Fruit fly (Drosophila melanogaster) whole organism, prepupa: ENCODE results near the gene CG13312.

Experiments
- Blimp-1 ChIP-seq: fragments of 200-800 bp; sonication (Bioruptor generic); optimal IDR thresholded peaks from 3 replicates; lab custom pipeline; 2017; ENCODE audit warnings: missing biosample characterization, missing genetic modification characterization, mild to moderate bottlenecking, moderate library complexity, missing genetic modification reagents
- CG10631 ChIP-seq: fragments of 200-800 bp; sonication (Bioruptor generic); optimal IDR thresholded peaks from 2 replicates; lab custom pipeline; 2016; ENCODE audit warnings: missing biosample characterization, missing genetic modification characterization
- CG10669 ChIP-seq: fragments of 200-800 bp; sonication (Bioruptor generic); optimal IDR thresholded peaks from 3 replicates; lab custom pipeline; 2018; ENCODE audit warnings: missing biosample characterization, mild to moderate bottlenecking, missing genetic modification characterization, moderate library complexity
- CG11762 ChIP-seq: fragments of 200-800 bp; sonication (Bioruptor generic); optimal IDR thresholded peaks from 3 replicates; lab custom pipeline; 2016; ENCODE audit warnings: missing biosample characterization, missing genetic modification characterization; ENCODE audit not compliant: insufficient read depth
- CG11902 ChIP-seq: fragments of 200-800 bp; sonication (Bioruptor generic); optimal IDR thresholded peaks from 3 replicates; lab custom pipeline; 2016; ENCODE audit warnings: missing biosample characterization, missing genetic modification characterization
- CG1621 ChIP-seq: fragments of 200-800 bp; sonication (Bioruptor generic); optimal IDR thresholded peaks from 3 replicates; lab custom pipeline; 2018; ENCODE audit warnings: missing biosample characterization, mild to moderate bottlenecking, missing genetic modification characterization
- CG16779 ChIP-seq: fragments of 200-800 bp; sonication (Bioruptor generic); optimal IDR thresholded peaks from 3 replicates; lab custom pipeline; 2017; ENCODE audit warnings: missing biosample characterization, mild to moderate bottlenecking, missing genetic modification characterization
- CG3032 ChIP-seq: fragments of 200-800 bp; optimal IDR thresholded peaks from 2 replicates; lab custom pipeline; 2019; ENCODE audit warnings: missing biosample characterization, mild to moderate bottlenecking, missing genetic modification characterization, moderate library complexity
- CG31627 ChIP-seq: fragments of 200-800 bp; sonication (Bioruptor generic); optimal IDR thresholded peaks from 3 replicates; lab custom pipeline; 2016; ENCODE audit warnings: missing biosample characterization, missing genetic modification characterization
- CG32006 ChIP-seq: fragments of 200-800 bp; sonication (Bioruptor generic); optimal IDR thresholded peaks from 3 replicates; lab custom pipeline; 2017; ENCODE audit warnings: missing biosample characterization, mild to moderate bottlenecking, missing genetic modification characterization
- CG34406 ChIP-seq: fragments of 200-800 bp; sonication (Bioruptor generic); optimal IDR thresholded peaks from 3 replicates; lab custom pipeline; 2016; ENCODE audit warnings: missing biosample characterization, missing genetic modification characterization
- CG3919 ChIP-seq: fragments of 200-800 bp; sonication (Bioruptor generic); optimal IDR thresholded peaks from 3 replicates; lab custom pipeline; 2016; ENCODE audit warnings: missing biosample characterization, missing genetic modification characterization
- CG6163 ChIP-seq: fragments of 200-800 bp; sonication (Bioruptor generic); IDR thresholded peaks from 3 replicates; pipeline ENCODE4 v1.3.6; 2022; ENCODE audit warnings: missing biosample characterization, missing genetic modification characterization
- CG6276 ChIP-seq: fragments of 200-800 bp; sonication (Bioruptor generic); optimal IDR thresholded peaks from 2 replicates; lab custom pipeline; 2017; ENCODE audit warnings: missing biosample characterization, mild to moderate bottlenecking, missing genetic modification characterization
- CG6792 ChIP-seq: fragments of 200-800 bp; sonication (Bioruptor generic); optimal IDR thresholded peaks from 3 replicates; lab custom pipeline; 2016; ENCODE audit warnings: missing biosample characterization, missing genetic modification characterization
- CG6854 ChIP-seq: fragments of 200-800 bp; sonication (Bioruptor generic); optimal IDR thresholded peaks from 2 replicates; lab custom pipeline; 2017; ENCODE audit warnings: missing biosample characterization, mild to moderate bottlenecking, missing genetic modification characterization
- CG7368 ChIP-seq: fragments of 200-800 bp; sonication (Bioruptor generic); optimal IDR thresholded peaks from 3 replicates; lab custom pipeline; 2016; ENCODE audit warnings: missing biosample characterization, missing genetic modification characterization
- CG8119 ChIP-seq: fragments of 200-800 bp; sonication (Bioruptor generic); IDR thresholded peaks from 3 replicates; pipeline ENCODE4 v1.3.6; 2022; ENCODE audit warnings: missing biosample characterization, missing genetic modification characterization
- CG8632 ChIP-seq: fragments of 200-800 bp; sonication (Bioruptor generic); optimal IDR thresholded peaks from 3 replicates; lab custom pipeline; 2016; ENCODE audit warnings: missing biosample characterization, missing genetic modification characterization
- CG9139 ChIP-seq: fragments of 200-800 bp; sonication (Bioruptor generic); optimal IDR thresholded peaks from 3 replicates; lab custom pipeline; 2017; ENCODE audit warnings: missing biosample characterization, mild to moderate bottlenecking, missing genetic modification characterization
- Eip78C ChIP-seq: fragments of 200-800 bp; sonication (Bioruptor generic); peaks from one replicate; lab custom pipeline; 2016; ENCODE audit warnings: missing biosample characterization, missing genetic modification characterization
- Ets96B ChIP-seq: fragments of 200-800 bp; optimal IDR thresholded peaks from 2 replicates; lab custom pipeline; 2019; ENCODE audit warnings: missing biosample characterization, mild to moderate bottlenecking, missing genetic modification characterization, moderate library complexity
- Gug ChIP-seq: fragments of 200-800 bp; sonication (Bioruptor generic); IDR thresholded peaks from 2 replicates; pipeline ENCODE4 v1.3.6; 2022; ENCODE audit warnings: missing biosample characterization, missing genetic modification characterization
- Hr38 ChIP-seq: sonication (Bioruptor generic); optimal IDR thresholded peaks from 2 replicates; lab custom pipeline; 2016; ENCODE audit warnings: missing biosample characterization, missing genetic modification characterization
- Hr39 ChIP-seq: fragments of 200-800 bp; sonication (Bioruptor generic); optimal IDR thresholded peaks from 2 replicates; lab custom pipeline; 2016; ENCODE audit warnings: missing biosample characterization, missing genetic modification characterization
- Hr4 ChIP-seq: fragments of 200-800 bp; sonication (Bioruptor generic); optimal IDR thresholded peaks from 3 replicates; lab custom pipeline; 2016; ENCODE audit warnings: missing biosample characterization, missing genetic modification characterization
- Lpt ChIP-seq: fragments of 200-800 bp; sonication (Bioruptor generic); optimal IDR thresholded peaks from 3 replicates; lab custom pipeline; 2016; ENCODE audit warnings: missing biosample characterization, missing genetic modification characterization
- Sox14 ChIP-seq: fragments of 200-800 bp; sonication (Bioruptor generic); optimal IDR thresholded peaks from 3 replicates; lab custom pipeline; 2016; ENCODE audit warnings: missing biosample characterization, missing genetic modification characterization
- Sox15 ChIP-seq: fragments of 200-800 bp; sonication (Bioruptor generic); optimal IDR thresholded peaks from 3 replicates; lab custom pipeline; 2016; ENCODE audit warnings: missing biosample characterization, missing genetic modification characterization
- acj6 ChIP-seq: fragments of 200-800 bp; sonication (Bioruptor generic); optimal IDR thresholded peaks from 3 replicates; lab custom pipeline; 2016; ENCODE audit warnings: missing biosample characterization, missing genetic modification characterization
- cyc ChIP-seq: fragments of 200-800 bp; sonication (Bioruptor generic); optimal IDR thresholded peaks from 3 replicates; lab custom pipeline; 2016; ENCODE audit warnings: missing biosample characterization, missing genetic modification characterization
- dac ChIP-seq: fragments of 200-800 bp; sonication (Bioruptor generic); optimal IDR thresholded peaks from 2 replicates; lab custom pipeline; 2017; ENCODE audit warnings: missing biosample characterization, mild to moderate bottlenecking, missing genetic modification characterization
- dsx ChIP-seq: fragments of 200-800 bp; optimal IDR thresholded peaks from 3 replicates; lab custom pipeline; 2019; ENCODE audit warnings: missing biosample characterization, mild to moderate bottlenecking, missing genetic modification characterization, moderate library complexity; ENCODE audit not compliant: poor library complexity, severe bottlenecking
- eg ChIP-seq: fragments of 200-800 bp; sonication (Bioruptor generic); IDR thresholded peaks from 3 replicates; pipeline ENCODE4 v1.3.6; 2022; ENCODE audit warnings: missing biosample characterization, missing genetic modification characterization
- esn ChIP-seq: fragments of 200-800 bp; sonication (Bioruptor generic); optimal IDR thresholded peaks from 2 replicates; lab custom pipeline; 2016; ENCODE audit warnings: missing biosample characterization, mild to moderate bottlenecking, missing genetic modification characterization, moderate library complexity
- fd59A ChIP-seq: fragments of 200-800 bp; sonication (Bioruptor generic); optimal IDR thresholded peaks from 2 replicates; lab custom pipeline; 2017; ENCODE audit warnings: missing biosample characterization, mild to moderate bottlenecking, missing genetic modification characterization, missing genetic modification reagents
- fd85E ChIP-seq: fragments of 200-800 bp; sonication (Bioruptor generic); optimal IDR thresholded peaks from 3 replicates; lab custom pipeline; 2016; ENCODE audit warnings: missing biosample characterization, missing genetic modification characterization
- fkh ChIP-seq: fragments of 200-800 bp; sonication (Bioruptor generic); optimal IDR thresholded peaks from 3 replicates; lab custom pipeline; 2017; ENCODE audit warnings: missing biosample characterization, mild to moderate bottlenecking, missing genetic modification characterization, moderate library complexity
- lz ChIP-seq: fragments of 200-800 bp; sonication (Bioruptor generic); optimal IDR thresholded peaks from 3 replicates; lab custom pipeline; 2016; ENCODE audit warnings: missing biosample characterization, missing genetic modification characterization
- pdm3 ChIP-seq: fragments of 200-800 bp; sonication (Bioruptor generic); optimal IDR thresholded peaks from 3 replicates; lab custom pipeline; 2016; ENCODE audit warnings: missing biosample characterization, missing genetic modification characterization
- salr ChIP-seq, 2 experiments: fragments of 200-800 bp; sonication (Bioruptor generic); optimal IDR thresholded peaks; 3 replicates each; lab custom pipeline; 2016 to 2018; ENCODE audit warnings: missing biosample characterization in 2 of 2, missing genetic modification characterization in 2 of 2, mild to moderate bottlenecking in 1 of 2
- spab ChIP-seq: fragments of 200-800 bp; sonication (Bioruptor generic); optimal IDR thresholded peaks from 2 replicates; lab custom pipeline; 2017; ENCODE audit warnings: missing biosample characterization, mild to moderate bottlenecking, missing genetic modification characterization, missing genetic modification reagents
- ss ChIP-seq, 2 experiments: fragments of 200-800 bp; sonication (Bioruptor generic); optimal IDR thresholded peaks; 2 replicates in 1 of 2; 3 replicates in 1 of 2; lab custom pipeline; 2017 to 2018; ENCODE audit warnings: mild to moderate bottlenecking in 2 of 2, missing biosample characterization in 2 of 2, missing genetic modification characterization in 2 of 2, moderate library complexity in 1 of 2
- svp ChIP-seq: fragments of 200-800 bp; sonication (Bioruptor generic); peaks from one replicate; lab custom pipeline; 2016; ENCODE audit warnings: missing biosample characterization, missing genetic modification characterization
- vri ChIP-seq: fragments of 200-800 bp; sonication (Bioruptor generic); optimal IDR thresholded peaks from 3 replicates; lab custom pipeline; 2016; ENCODE audit warnings: missing biosample characterization, mild to moderate bottlenecking, missing genetic modification characterization

Gene CG13312

dm6 chr3L:8849817-8850216 lies 42.8 kb upstream of the CG13312 start:
- TF ChIP-seq Eip78C (GFP tag; lab: Kevin White, UChicago) (no peak), CG8632 (GFP tag; lab: Kevin White, UChicago) (no peak), pdm3 (GFP tag; lab: Kevin White, UChicago) (no peak), salr (GFP tag; optimal IDR thresholded peaks at IDR 0.05; lab: Kevin White, UChicago) (no peak), Hr38 (GFP tag; lab: Kevin White, UChicago) (no peak), CG6792 (no peak), CG34406 (GFP tag; lab: Kevin White, UChicago) (no peak), dac (GFP tag; lab: Kevin White, UChicago) (no peak), Ets96B (tag; lab: Kevin White, UChicago) (no peak), Hr39 (GFP tag; lab: Kevin White, UChicago) (no peak), cyc (no peak), CG10631 (GFP tag; lab: Kevin White, UChicago) (no peak), CG6163 (GFP tag; lab: Robert Waterston, UW) (no peak), spab (GFP tag; lab: Kevin White, UChicago) (no peak), CG31627 (no peak), Blimp-1 (GFP tag; lab: Kevin White, UChicago) (no peak)

dm6 chr3L:8842359-8842758 lies 35.3 kb upstream of the CG13312 start:
- no peak for TF ChIP-seq CG7368
- no peak for TF ChIP-seq Lpt (GFP tag; lab: Kevin White, UChicago)
- TF ChIP-seq Eip78C (GFP tag; lab: Kevin White, UChicago), result peak; percentile 16
- TF ChIP-seq CG11902 (GFP tag; lab: Kevin White, UChicago), result no peak
- no peak for TF ChIP-seq Gug
- TF ChIP-seq fkh, result peak; percentile 19
- TF ChIP-seq fd59A (GFP tag; lab: Kevin White, UChicago), result no peak
- no peak for TF ChIP-seq CG6276 (GFP tag; lab: Kevin White, UChicago)
- peak; percentile 80 for TF ChIP-seq vri (GFP tag; lab: Kevin White, UChicago)
- peak; percentile 64 for TF ChIP-seq svp (GFP tag; lab: Kevin White, UChicago)
- no peak for TF ChIP-seq CG11762 (GFP tag; lab: Kevin White, UChicago)
- TF ChIP-seq CG32006 (GFP tag; lab: Kevin White, UChicago), result no peak
- no peak for TF ChIP-seq CG6854 (GFP tag; lab: Kevin White, UChicago)
- TF ChIP-seq CG10669 (GFP tag; lab: Kevin White, UChicago), result no peak
- no peak for TF ChIP-seq esn (GFP tag; lab: Kevin White, UChicago)
- no peak for TF ChIP-seq CG3032
- TF ChIP-seq dsx (GFP tag; lab: Kevin White, UChicago), result no peak
- TF ChIP-seq Sox15 (GFP tag; lab: Kevin White, UChicago), result no peak
- no peak for TF ChIP-seq Sox14 (GFP tag; lab: Kevin White, UChicago)
- TF ChIP-seq acj6 (GFP tag; lab: Kevin White, UChicago), result no peak
- no peak for TF ChIP-seq CG34406 (GFP tag; lab: Kevin White, UChicago)
- no peak for TF ChIP-seq CG16779 (tag; lab: Kevin White, UChicago)
- TF ChIP-seq CG9139, result no peak
- TF ChIP-seq CG8119 (GFP tag; lab: Robert Waterston, UW), result no peak
- no peak for TF ChIP-seq CG6163 (GFP tag; lab: Robert Waterston, UW)
- no peak for TF ChIP-seq Hr4
- TF ChIP-seq fd85E (GFP tag; lab: Kevin White, UChicago), result no peak
- TF ChIP-seq lz (GFP tag; lab: Kevin White, UChicago), result no peak
- no peak for TF ChIP-seq Blimp-1 (GFP tag; lab: Kevin White, UChicago)
- no peak for TF ChIP-seq spab (GFP tag; lab: Kevin White, UChicago)
- no peak for TF ChIP-seq ss (GFP tag; optimal IDR thresholded peaks at IDR 0.05; lab: Kevin White, UChicago)
- no peak for TF ChIP-seq CG3919 (GFP tag; lab: Kevin White, UChicago)
- TF ChIP-seq CG1621 (tag; lab: Kevin White, UChicago), result no peak
- TF ChIP-seq salr (GFP tag; optimal IDR thresholded peaks at IDR 0.05; lab: Kevin White, UChicago), result no peak
- TF ChIP-seq CG6792, result no peak
- no peak for TF ChIP-seq pdm3 (GFP tag; lab: Kevin White, UChicago)
- 0 out of 3 replicates have a peak, but pooled peaks have one; percentile 6 for TF ChIP-seq eg (GFP tag; lab: Robert Waterston, UW)
- TF ChIP-seq CG8632 (GFP tag; lab: Kevin White, UChicago), result no peak
